Worm (Caenorhabditis elegans): ENCODE data around the gene F15B9.10.

- TF ChIP-seq fkh-10 (GFP tag; optimal IDR thresholded peaks at IDR 0.05) (no peak), ets-4 (tag; optimal IDR thresholded peaks at IDR 0.05) (no peak), ceh-48 (tag; optimal IDR thresholded peaks at IDR 0.05) (no peak), fkh-6 (tag; optimal IDR thresholded peaks at IDR 0.05) (no peak), nfya-1 (tag; optimal IDR thresholded peaks at IDR 0.05) (no peak), npax-4 (tag; optimal IDR thresholded peaks at IDR 0.05) (no peak), sdc-2 (tag; optimal IDR thresholded peaks at IDR 0.05) (no peak), hlh-30 (tag; optimal IDR thresholded peaks at IDR 0.05; ENCODE audit: insufficient read depth) (no peak), sox-4 (tag; optimal IDR thresholded peaks at IDR 0.05) (no peak), tbx-2 (tag; optimal IDR thresholded peaks at IDR 0.05) (no peak)
These were observed 37.7 kb upstream of the F15B9.10 start for ce11 chrV:13046125-13047123.
